Worm (Caenorhabditis elegans) whole organism, mixed stage, embryonic: ENCODE results near the gene gar-3.

ENCODE experiments used
- M03D4.4 ChIP-seq: sonication (generic microtip); optimal IDR thresholded peaks from 2 replicates; lab custom pipeline; 2017; ENCODE audit warnings: mild to moderate bottlenecking, missing genetic modification characterization, missing compliant biosample characterization
- bed-3 ChIP-seq: fragments of 200-800 bp; sonication (Bioruptor generic); optimal IDR thresholded peaks from 3 replicates; lab custom pipeline; 2018; ENCODE audit warnings: mild to moderate bottlenecking, missing genetic modification characterization, moderate library complexity, missing compliant biosample characterization
- ceh-39 ChIP-seq: fragments of 150-350 bp; optimal IDR thresholded peaks from 2 replicates; lab custom pipeline; 2014; ENCODE audit warnings: missing biosample characterization, missing genetic modification characterization
- ceh-43 ChIP-seq: fragments of 200-800 bp; sonication (Bioruptor generic); optimal IDR thresholded peaks from 2 replicates; lab custom pipeline; 2018; ENCODE audit warnings: mild to moderate bottlenecking, missing genetic modification characterization, moderate library complexity, missing compliant biosample characterization
- ceh-83 ChIP-seq: fragments of 200-800 bp; sonication (Bioruptor generic); optimal IDR thresholded peaks from 2 replicates; lab custom pipeline; 2018; ENCODE audit warnings: mild to moderate bottlenecking, missing genetic modification characterization, missing compliant biosample characterization
- cnd-1 ChIP-seq: fragments of 200-800 bp; sonication (Bioruptor generic); optimal IDR thresholded peaks from 2 replicates; lab custom pipeline; 2018; ENCODE audit warnings: mild to moderate bottlenecking, missing genetic modification characterization, missing compliant biosample characterization
- drap-1 ChIP-seq: fragments of 200-800 bp; sonication (Bioruptor generic); optimal IDR thresholded peaks from 3 replicates; lab custom pipeline; 2018; ENCODE audit warnings: mild to moderate bottlenecking, missing genetic modification characterization, missing compliant biosample characterization
- elt-1 ChIP-seq: sonication (generic microtip); optimal IDR thresholded peaks from 2 replicates; lab custom pipeline; 2017; ENCODE audit warnings: missing genetic modification characterization, mild to moderate bottlenecking, missing compliant biosample characterization, antibody characterized with exemption, moderate library complexity, borderline replicate concordance; ENCODE audit not compliant: insufficient read depth
- elt-3 ChIP-seq: fragments of 150-350 bp; optimal IDR thresholded peaks from 2 replicates; lab custom pipeline; 2014; ENCODE audit warnings: missing biosample characterization, missing genetic modification characterization
- flh-1 ChIP-seq: fragments of 200-800 bp; sonication (Bioruptor generic); optimal IDR thresholded peaks from 2 replicates; lab custom pipeline; 2018; ENCODE audit warnings: mild to moderate bottlenecking, missing genetic modification characterization, moderate library complexity, missing compliant biosample characterization
- ham-2 ChIP-seq: fragments of 200-800 bp; sonication (Bioruptor generic); optimal IDR thresholded peaks from 2 replicates; lab custom pipeline; 2018; ENCODE audit warnings: mild to moderate bottlenecking, missing genetic modification characterization, missing compliant biosample characterization
- hlh-1 ChIP-seq: fragments of 150-350 bp; optimal IDR thresholded peaks from 2 replicates; lab custom pipeline; 2014; ENCODE audit warnings: missing biosample characterization, missing genetic modification reagents, missing genetic modification characterization
- lin-13 ChIP-seq: fragments of 150-350 bp; optimal IDR thresholded peaks from 2 replicates; lab custom pipeline; 2014; ENCODE audit warnings: missing biosample characterization, missing genetic modification characterization
- lin-32 ChIP-seq: fragments of 200-800 bp; sonication (Bioruptor generic); optimal IDR thresholded peaks from 2 replicates; lab custom pipeline; 2018; ENCODE audit warnings: mild to moderate bottlenecking, missing genetic modification characterization, missing compliant biosample characterization
- lsy-2 ChIP-seq: fragments of 150-350 bp; optimal IDR thresholded peaks from 2 replicates; lab custom pipeline; 2014; ENCODE audit warnings: missing biosample characterization, missing genetic modification characterization
- mab-5 ChIP-seq: fragments of 150-350 bp; optimal IDR thresholded peaks from 2 replicates; lab custom pipeline; 2014; ENCODE audit warnings: missing biosample characterization, missing genetic modification characterization
- mep-1 ChIP-seq: fragments of 150-350 bp; optimal IDR thresholded peaks from 2 replicates; lab custom pipeline; 2017; ENCODE audit warnings: missing biosample characterization, missing genetic modification reagents, missing genetic modification characterization, inconsistent platforms
- mls-2 ChIP-seq: sonication (generic microtip); optimal IDR thresholded peaks from 2 replicates; lab custom pipeline; 2016; ENCODE audit warnings: mild to moderate bottlenecking, missing genetic modification characterization, moderate library complexity, missing compliant biosample characterization
- nhr-12 ChIP-seq: fragments of 150-350 bp; optimal IDR thresholded peaks from 2 replicates; lab custom pipeline; 2014; ENCODE audit warnings: missing biosample characterization, missing genetic modification characterization
- nhr-2 ChIP-seq: fragments of 150-350 bp; optimal IDR thresholded peaks from 2 replicates; lab custom pipeline; 2014; ENCODE audit warnings: missing biosample characterization, missing genetic modification characterization
- nhr-237 ChIP-seq: fragments of 150-350 bp; optimal IDR thresholded peaks from 2 replicates; lab custom pipeline; 2014; ENCODE audit warnings: missing biosample characterization, missing genetic modification characterization
- nhr-76 ChIP-seq: sonication (generic microtip); optimal IDR thresholded peaks from 2 replicates; lab custom pipeline; 2017; ENCODE audit warnings: missing biosample characterization, missing genetic modification characterization
- sem-2 ChIP-seq: fragments of 200-800 bp; sonication (Bioruptor generic); optimal IDR thresholded peaks from 2 replicates; lab custom pipeline; 2018; ENCODE audit warnings: mild to moderate bottlenecking, missing genetic modification characterization, missing compliant biosample characterization
- snpc-4 ChIP-seq: fragments of 150-350 bp; optimal IDR thresholded peaks from 2 replicates; lab custom pipeline; 2014; ENCODE audit warnings: missing biosample characterization, missing genetic modification characterization
- sptf-1 ChIP-seq: sonication (generic microtip); optimal IDR thresholded peaks from 2 replicates; lab custom pipeline; 2017; ENCODE audit warnings: mild to moderate bottlenecking, missing genetic modification characterization, moderate library complexity, missing compliant biosample characterization
- tbx-8 ChIP-seq: fragments of 200-800 bp; sonication (Bioruptor generic); optimal IDR thresholded peaks from 2 replicates; lab custom pipeline; 2018; ENCODE audit warnings: mild to moderate bottlenecking, missing genetic modification characterization, moderate library complexity, missing compliant biosample characterization
- unc-120 ChIP-seq: sonication (generic microtip); optimal IDR thresholded peaks from 2 replicates; lab custom pipeline; 2017; ENCODE audit warnings: missing genetic modification characterization, missing compliant biosample characterization; ENCODE audit not compliant: poor library complexity, severe bottlenecking
- unc-39 ChIP-seq: fragments of 150-350 bp; optimal IDR thresholded peaks from 2 replicates; lab custom pipeline; 2014; ENCODE audit warnings: missing biosample characterization, missing genetic modification characterization
- unc-62 ChIP-seq: fragments of 150-350 bp; optimal IDR thresholded peaks from 2 replicates; lab custom pipeline; 2014; ENCODE audit warnings: missing biosample characterization, missing genetic modification reagents, missing genetic modification characterization
- ztf-11 ChIP-seq: fragments of 150-350 bp; optimal IDR thresholded peaks from 2 replicates; lab custom pipeline; 2014; ENCODE audit warnings: missing biosample characterization, missing genetic modification characterization

The gar-3 gene

ce11 chrV:14597681-14598184 lies 18.2 kb upstream of the gar-3 start, which contains the start of gene R11H6.2:
TSS of gene R11H6.2 (plus strand) at chrV:14598006.
- TF ChIP-seq nhr-2 (tag; lab: Kevin White, UChicago) (no peak), mep-1 (peak; percentile 60)

DNA sequence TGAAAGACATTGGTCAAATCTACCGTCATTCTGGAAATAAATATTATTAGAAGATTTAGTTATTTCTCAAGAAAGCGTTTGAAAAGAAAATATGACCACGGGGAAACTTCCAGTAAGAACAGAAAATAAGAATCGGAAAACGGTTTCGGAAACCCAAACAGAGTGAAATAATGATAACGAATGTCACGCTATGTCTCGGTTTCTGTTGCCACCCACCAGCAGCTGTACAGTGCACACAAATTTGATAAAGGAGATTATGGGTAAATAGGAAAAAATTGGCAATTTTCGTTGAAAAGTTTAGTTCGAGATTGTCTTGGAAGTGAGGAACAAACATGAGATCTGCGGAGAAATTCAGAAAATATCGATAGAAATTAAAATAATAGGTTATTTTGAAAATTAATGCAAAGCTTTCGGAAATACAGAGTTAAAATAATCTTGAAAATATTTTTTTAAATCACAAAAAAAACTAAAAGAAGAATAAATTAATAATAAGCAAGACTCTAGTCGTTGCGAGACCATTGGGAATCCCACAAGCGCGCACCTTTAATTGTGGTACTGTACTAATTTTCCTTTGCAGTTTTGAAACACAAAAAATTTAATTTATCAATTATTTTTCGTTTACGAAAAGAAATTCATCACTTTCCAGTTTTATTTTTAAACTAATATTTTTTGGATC lies 17.6 kb upstream of the gar-3 start, which contains the start of gene pes-9:
pes-9 (minus strand) TSS at position 30 of the 676 bp plus-strand sequence.
- TF ChIP-seq nhr-76 (tag; lab: Kevin White, UChicago), result no peak
- no peak for TF ChIP-seq M03D4.4 (tag; lab: Kevin White, UChicago)
- TF ChIP-seq snpc-4, result no peak
- TF ChIP-seq ham-2 (GFP tag; lab: Kevin White, UChicago), result no peak
- no peak for TF ChIP-seq nhr-237 (tag; lab: Kevin White, UChicago)
- TF ChIP-seq unc-39, result no peak
- TF ChIP-seq lin-32 (GFP tag; lab: Kevin White, UChicago), result no peak
- no peak for TF ChIP-seq mab-5
- no peak for TF ChIP-seq nhr-12
- TF ChIP-seq bed-3 (GFP tag; lab: Kevin White, UChicago), result no peak
- no peak for TF ChIP-seq elt-1 (tag; lab: Kevin White, UChicago)
- TF ChIP-seq unc-62 (GFP tag; lab: Kevin White, UChicago), result no peak
- no peak for TF ChIP-seq cnd-1 (tag; lab: Kevin White, UChicago)
- no peak for TF ChIP-seq lsy-2
- TF ChIP-seq unc-120 (tag; lab: Kevin White, UChicago), result no peak
- TF ChIP-seq nhr-2 (tag; lab: Kevin White, UChicago), result no peak
- TF ChIP-seq hlh-1 (tag; lab: Kevin White, UChicago), result no peak

ce11 chrV:14595984-14596383 lies 16.5 kb upstream of the gar-3 start:
- TF ChIP-seq elt-3 (tag; lab: Kevin White, UChicago), result no peak
- no peak for TF ChIP-seq mep-1
- no peak for TF ChIP-seq nhr-12
- TF ChIP-seq elt-1 (tag; lab: Kevin White, UChicago), result no peak
- no peak for TF ChIP-seq ham-2 (GFP tag; lab: Kevin White, UChicago)
- no peak for TF ChIP-seq unc-120 (tag; lab: Kevin White, UChicago)
- TF ChIP-seq hlh-1 (tag; lab: Kevin White, UChicago), result no peak
- TF ChIP-seq, all 35 proteins: peak for 0

- TF ChIP-seq ceh-83 (GFP tag; lab: Kevin White, UChicago), result no peak
- TF ChIP-seq lin-32 (GFP tag; lab: Kevin White, UChicago), result no peak
- no peak for TF ChIP-seq ceh-43 (GFP tag; lab: Kevin White, UChicago)
- no peak for TF ChIP-seq M03D4.4 (tag; lab: Kevin White, UChicago)
- TF ChIP-seq nhr-12, result no peak
- no peak for TF ChIP-seq nhr-2 (tag; lab: Kevin White, UChicago)
- TF ChIP-seq elt-1 (tag; lab: Kevin White, UChicago), result no peak
- TF ChIP-seq sem-2 (GFP tag; lab: Kevin White, UChicago), result no peak
- no peak for TF ChIP-seq nhr-76 (tag; lab: Kevin White, UChicago)
- no peak for TF ChIP-seq ztf-11 (tag; lab: Kevin White, UChicago)
- TF ChIP-seq, all 35 proteins: peak for 0
Measured at ce11 chrV:14594943-14595342, 15.4 kb upstream of the gar-3 start.

DNA sequence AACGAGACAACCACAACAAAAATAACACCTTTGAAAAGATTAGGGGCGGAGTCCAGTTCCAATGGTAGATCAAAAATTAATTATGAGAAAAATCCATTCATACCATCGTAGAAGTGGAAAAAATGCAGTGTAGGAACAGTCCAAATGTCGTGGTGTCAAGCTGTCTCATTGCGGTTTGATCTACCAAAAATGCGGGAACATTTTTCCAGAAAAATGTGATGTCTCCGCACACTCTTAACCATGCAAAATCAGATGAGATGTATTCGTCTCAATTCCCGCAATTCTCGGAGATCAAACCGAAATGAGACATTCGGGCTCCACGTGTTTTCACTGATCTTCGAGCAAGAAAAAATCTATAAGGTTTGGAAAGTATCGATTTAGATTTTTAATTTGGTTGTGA lies 14.6 kb upstream of the gar-3 start:
- TF ChIP-seq lin-13 (no peak), nhr-76 (tag; lab: Kevin White, UChicago) (no peak), mls-2 (tag; lab: Kevin White, UChicago) (no peak), ham-2 (GFP tag; lab: Kevin White, UChicago) (no peak), ceh-39 (tag; lab: Kevin White, UChicago) (no peak), hlh-1 (tag; lab: Kevin White, UChicago) (no peak), drap-1 (no peak), unc-39 (no peak), nhr-2 (tag; lab: Kevin White, UChicago) (no peak), lsy-2 (no peak), ztf-11 (tag; lab: Kevin White, UChicago) (no peak), ceh-83 (GFP tag; lab: Kevin White, UChicago) (no peak), sptf-1 (tag; lab: Kevin White, UChicago) (no peak), snpc-4 (no peak), nhr-12 (no peak), M03D4.4 (tag; lab: Kevin White, UChicago) (no peak), flh-1 (GFP tag; lab: Kevin White, UChicago) (no peak), tbx-8 (GFP tag; lab: Kevin White, UChicago) (no peak), unc-120 (tag; lab: Kevin White, UChicago) (no peak), elt-1 (tag; lab: Kevin White, UChicago) (no peak)
- TF ChIP-seq, all 35 proteins: peak for 0
